Fruit fly (Drosophila melanogaster) whole organism, embryonic: ENCODE data around the gene CG7565.

Experiments
- Adf1 ChIP-seq: fragments of 200-800 bp; sonication (Bioruptor generic); IDR thresholded peaks from 2 replicates; pipeline ENCODE4 v1.3.6; 2022; ENCODE audit warnings: missing biosample characterization, missing genetic modification characterization
- Antp ChIP-seq: fragments of 200-800 bp; sonication (Bioruptor generic); optimal IDR thresholded peaks from 3 replicates; lab custom pipeline; 2016; ENCODE audit warnings: missing biosample characterization, missing genetic modification characterization
- Atf6 ChIP-seq: fragments of 200-800 bp; sonication (Bioruptor generic); IDR thresholded peaks from 2 replicates; pipeline ENCODE4 v1.3.6; 2022; ENCODE audit warnings: missing biosample characterization, missing genetic modification characterization
- Bteb2 ChIP-seq: fragments of 200-800 bp; sonication (Bioruptor generic); optimal IDR thresholded peaks from 2 replicates; lab custom pipeline; 2016; ENCODE audit warnings: missing biosample characterization, missing genetic modification characterization
- CG10979 ChIP-seq: fragments of 200-800 bp; sonication (Bioruptor generic); optimal IDR thresholded peaks from 2 replicates; lab custom pipeline; 2018; ENCODE audit warnings: missing biosample characterization, mild to moderate bottlenecking, missing genetic modification characterization, moderate library complexity
- CG12155 ChIP-seq: fragments of 200-800 bp; sonication (Bioruptor generic); optimal IDR thresholded peaks from 3 replicates; lab custom pipeline; 2016; ENCODE audit warnings: missing biosample characterization, missing genetic modification characterization
- CG14050 ChIP-seq: fragments of 200-800 bp; sonication (Bioruptor generic); IDR thresholded peaks from 3 replicates; pipeline ENCODE4 v1.3.6; 2022; ENCODE audit warnings: missing biosample characterization, missing genetic modification characterization
- CG15514 ChIP-seq: fragments of 200-800 bp; sonication (Bioruptor generic); optimal IDR thresholded peaks from 3 replicates; lab custom pipeline; 2017; ENCODE audit warnings: missing biosample characterization, missing genetic modification characterization, mild to moderate bottlenecking, moderate library complexity, missing genetic modification reagents
- CG16779 ChIP-seq: fragments of 200-800 bp; sonication (Bioruptor generic); IDR thresholded peaks from 2 replicates; pipeline ENCODE4 v1.3.6; 2022; ENCODE audit warnings: missing biosample characterization, missing genetic modification characterization
- CG17568 ChIP-seq: fragments of 200-800 bp; sonication (Bioruptor generic); optimal IDR thresholded peaks from 2 replicates; lab custom pipeline; 2018; ENCODE audit warnings: missing biosample characterization, mild to moderate bottlenecking, missing genetic modification characterization, moderate library complexity
- CG2129 ChIP-seq: fragments of 200-800 bp; sonication (Bioruptor generic); IDR thresholded peaks from 2 replicates; pipeline ENCODE4 v1.3.6; 2022; ENCODE audit warnings: missing biosample characterization, missing genetic modification characterization; ENCODE audit not compliant: partially characterized antibody
- CG2199 ChIP-seq: fragments of 200-800 bp; sonication (Bioruptor generic); IDR thresholded peaks from 3 replicates; pipeline ENCODE4 v1.3.6; 2022; ENCODE audit warnings: missing biosample characterization, missing genetic modification characterization
- CG31441 ChIP-seq: fragments of 200-800 bp; sonication (Bioruptor generic); IDR thresholded peaks from 2 replicates; pipeline ENCODE4 v1.3.6; 2022; ENCODE audit warnings: missing biosample characterization, missing genetic modification characterization
- CG34376 ChIP-seq: fragments of 200-800 bp; sonication (Bioruptor generic); optimal IDR thresholded peaks from 2 replicates; lab custom pipeline; 2018; ENCODE audit warnings: missing biosample characterization, mild to moderate bottlenecking, missing genetic modification characterization
- CG3847 ChIP-seq: fragments of 200-800 bp; sonication (Bioruptor generic); IDR thresholded peaks from 2 replicates; pipeline ENCODE4 v1.3.6; 2022; ENCODE audit warnings: missing biosample characterization, missing genetic modification characterization
- CG42726 ChIP-seq: fragments of 200-800 bp; sonication (Bioruptor generic); IDR thresholded peaks from 2 replicates; pipeline ENCODE4 v1.3.6; 2022; ENCODE audit warnings: missing biosample characterization, missing genetic modification characterization; ENCODE audit not compliant: partially characterized antibody
- CG6765 ChIP-seq: fragments of 200-800 bp; sonication (Bioruptor generic); optimal IDR thresholded peaks from 3 replicates; lab custom pipeline; 2017; ENCODE audit warnings: missing biosample characterization, mild to moderate bottlenecking, missing genetic modification characterization
- CG6791 ChIP-seq: fragments of 200-800 bp; sonication (Bioruptor generic); IDR thresholded peaks from 3 replicates; pipeline ENCODE4 v1.3.6; 2022; ENCODE audit warnings: missing biosample characterization, missing genetic modification characterization; ENCODE audit not compliant: partially characterized antibody
- CG6854 ChIP-seq: fragments of 200-800 bp; sonication (Bioruptor generic); optimal IDR thresholded peaks from 3 replicates; lab custom pipeline; 2017; ENCODE audit warnings: missing biosample characterization, mild to moderate bottlenecking, missing genetic modification characterization
- CG9215 ChIP-seq: fragments of 200-800 bp; sonication (Bioruptor generic); IDR thresholded peaks from 2 replicates; pipeline ENCODE4 v1.3.6; 2022; ENCODE audit warnings: missing biosample characterization, missing genetic modification characterization
- CG9437 ChIP-seq: fragments of 200-800 bp; sonication (Bioruptor generic); optimal IDR thresholded peaks from 2 replicates; lab custom pipeline; 2018; ENCODE audit warnings: missing biosample characterization, mild to moderate bottlenecking, missing genetic modification characterization
- CG9817 ChIP-seq: fragments of 200-800 bp; sonication (Bioruptor generic); optimal IDR thresholded peaks from 2 replicates; lab custom pipeline; 2018; ENCODE audit warnings: missing biosample characterization, mild to moderate bottlenecking, missing genetic modification characterization, moderate library complexity
- Chrac-16 ChIP-seq: fragments of 200-800 bp; sonication (Bioruptor generic); optimal IDR thresholded peaks from 3 replicates; lab custom pipeline; 2016; ENCODE audit warnings: missing biosample characterization, missing genetic modification characterization
- CoRest ChIP-seq: fragments of 200-800 bp; sonication (Bioruptor generic); optimal IDR thresholded peaks from 3 replicates; lab custom pipeline; 2018; ENCODE audit warnings: missing biosample characterization, mild to moderate bottlenecking, missing genetic modification characterization, moderate library complexity
- D19A ChIP-seq: fragments of 200-800 bp; optimal IDR thresholded peaks from 3 replicates; lab custom pipeline; 2019; ENCODE audit warnings: missing biosample characterization, mild to moderate bottlenecking, missing genetic modification characterization, moderate library complexity
- Dref ChIP-seq: fragments of 200-800 bp; sonication (Bioruptor generic); IDR thresholded peaks from 2 replicates; pipeline ENCODE4 v1.3.6; 2022; ENCODE audit warnings: missing biosample characterization, missing genetic modification characterization
- Fer2 ChIP-seq: fragments of 200-800 bp; sonication (Bioruptor generic); optimal IDR thresholded peaks from 2 replicates; lab custom pipeline; 2018; ENCODE audit warnings: missing biosample characterization, mild to moderate bottlenecking, missing genetic modification characterization, moderate library complexity
- H2.0 ChIP-seq: fragments of 200-800 bp; sonication (Bioruptor generic); IDR thresholded peaks from 2 replicates; pipeline ENCODE4 v1.3.6; 2022; ENCODE audit warnings: missing biosample characterization, missing genetic modification characterization
- HHEX ChIP-seq: fragments of 200-800 bp; sonication (Bioruptor generic); optimal IDR thresholded peaks from 3 replicates; lab custom pipeline; 2017; ENCODE audit warnings: missing biosample characterization, mild to moderate bottlenecking, missing genetic modification characterization, missing genetic modification reagents
- HLH54F ChIP-seq: fragments of 200-800 bp; sonication (Bioruptor generic); optimal IDR thresholded peaks from 3 replicates; lab custom pipeline; 2016; ENCODE audit warnings: missing biosample characterization, missing genetic modification characterization
- HmgZ ChIP-seq: fragments of 200-800 bp; sonication (Bioruptor generic); optimal IDR thresholded peaks from 2 replicates; lab custom pipeline; 2018; ENCODE audit warnings: missing biosample characterization, mild to moderate bottlenecking, missing genetic modification characterization
- Med ChIP-seq: fragments of 200-800 bp; sonication (Bioruptor generic); peaks from one replicate; lab custom pipeline; 2016; ENCODE audit warnings: missing biosample characterization, missing genetic modification characterization, mild to moderate bottlenecking, inconsistent platforms, moderate library complexity
- Neu2 ChIP-seq: fragments of 200-800 bp; sonication (Bioruptor generic); optimal IDR thresholded peaks from 3 replicates; lab custom pipeline; 2016; ENCODE audit warnings: missing biosample characterization, missing genetic modification characterization, borderline replicate concordance
- Oaz ChIP-seq: fragments of 200-800 bp; sonication (Bioruptor generic); IDR thresholded peaks from 2 replicates; pipeline ENCODE4 v1.3.6; 2022; ENCODE audit warnings: missing biosample characterization, missing genetic modification characterization
- Ravus ChIP-seq: fragments of 200-800 bp; sonication (Bioruptor generic); IDR thresholded peaks from 2 replicates; pipeline ENCODE4 v1.3.6; 2022; ENCODE audit warnings: missing biosample characterization, missing genetic modification characterization
- Sry-δ ChIP-seq: fragments of 200-800 bp; sonication (Bioruptor generic); optimal IDR thresholded peaks from 2 replicates; lab custom pipeline; 2016; ENCODE audit warnings: missing biosample characterization, missing genetic modification characterization
- al ChIP-seq: fragments of 200-800 bp; sonication (Bioruptor generic); IDR thresholded peaks from 2 replicates; pipeline ENCODE4 v1.3.6; 2022; ENCODE audit warnings: missing biosample characterization, missing genetic modification characterization
- ato ChIP-seq: fragments of 200-800 bp; sonication (Bioruptor generic); IDR thresholded peaks from 2 replicates; pipeline ENCODE4 v1.3.6; 2022; ENCODE audit warnings: missing biosample characterization, missing genetic modification characterization; ENCODE audit not compliant: partially characterized antibody
- br ChIP-seq: fragments of >200 bp; optimal IDR thresholded peaks from 2 replicates; lab custom pipeline; 2017
- chif ChIP-seq, 2 experiments: fragments of 200-800 bp; sonication (Bioruptor generic); optimal IDR thresholded peaks; 3 replicates each; lab custom pipeline; 2016; ENCODE audit warnings: missing biosample characterization in 2 of 2, missing genetic modification characterization in 2 of 2
- cwo ChIP-seq: fragments of 200-800 bp; sonication (Bioruptor generic); optimal IDR thresholded peaks from 3 replicates; lab custom pipeline; 2017; ENCODE audit warnings: missing biosample characterization, missing genetic modification characterization, mild to moderate bottlenecking, moderate library complexity, missing genetic modification reagents
- dan ChIP-seq: fragments of 200-800 bp; sonication (Bioruptor generic); IDR thresholded peaks from 2 replicates; pipeline ENCODE4 v1.3.6; 2022; ENCODE audit warnings: missing biosample characterization, missing genetic modification characterization
- fu2 ChIP-seq: fragments of 200-800 bp; sonication (Bioruptor generic); optimal IDR thresholded peaks from 2 replicates; lab custom pipeline; 2016; ENCODE audit warnings: missing biosample characterization, missing genetic modification characterization
- gro ChIP-seq: fragments of 200-800 bp; sonication (Bioruptor generic); optimal IDR thresholded peaks from 2 replicates; lab custom pipeline; 2016; ENCODE audit warnings: missing biosample characterization, missing genetic modification characterization
- klu ChIP-seq: fragments of 200-800 bp; sonication (Bioruptor generic); IDR thresholded peaks from 2 replicates; pipeline ENCODE4 v1.3.6; 2022; ENCODE audit warnings: missing biosample characterization, missing genetic modification characterization
- lmd ChIP-seq: fragments of 200-800 bp; sonication (Bioruptor generic); IDR thresholded peaks from 2 replicates; pipeline ENCODE4 v1.3.6; 2022; ENCODE audit warnings: missing biosample characterization, missing genetic modification characterization
- pan ChIP-seq, 4 experiments: fragments of >200 bp in 3 of 4; fragments of 200-800 bp in 1 of 4; sonication (Bioruptor generic) in 1 of 4; optimal IDR thresholded peaks in 3 of 4; IDR thresholded peaks in 1 of 4; 2 replicates each; pipeline versions ENCODE4 v1.3.6 to Lab custom; 2017 to 2022; ENCODE audit warnings: missing biosample characterization in 2 of 4, missing genetic modification characterization in 2 of 4, mixed read lengths in 1 of 4
- tll ChIP-seq, 2 experiments: fragments of 200-800 bp in 1 of 2; fragments of >200 bp in 1 of 2; sonication (Bioruptor generic) in 1 of 2; optimal IDR thresholded peaks; 2 replicates each; lab custom pipeline; 2017 to 2019; ENCODE audit warnings: missing biosample characterization in 2 of 2, missing genetic modification characterization in 2 of 2, mild to moderate bottlenecking in 1 of 2, moderate library complexity in 1 of 2

CG7565 gene

dm6 chr3L:8115864-8116528, 24.4 kb upstream of the CG7565 start, which contains the start of the genes Arp3 and msk (continued):
- TF ChIP-seq Med (GFP tag; lab: Kevin White, UChicago) (peak; percentile 99), Sry-δ (GFP tag; lab: Kevin White, UChicago) (peak; percentile 81), gro (peak; percentile 94), Atf6 (peak; percentile 67), Ravus (GFP tag; lab: Robert Waterston, UW) (no peak; the same call in 1 of the 2 replicates), HLH54F (GFP tag; lab: Kevin White, UChicago) (peak; percentile 91), klu (GFP tag; lab: Robert Waterston, UW) (peak; percentile 43; the same call in 1 of the 2 replicates), CG15514 (peak; percentile 89), CG6765 (GFP tag; lab: Kevin White, UChicago) (peak; percentile 24), CG31441 (GFP tag; lab: Robert Waterston, UW) (peak; percentile 64), CoRest (tag; lab: Kevin White, UChicago) (peak; percentile 80), Adf1 (peak; percentile 48), Dref (GFP tag; lab: Robert Waterston, UW) (peak; percentile 65), Bteb2 (GFP tag; lab: Kevin White, UChicago) (peak; percentile 89), CG14050 (GFP tag; lab: Robert Waterston, UW) (no peak), D19A (tag; lab: Kevin White, UChicago) (no peak), CG2199 (GFP tag; lab: Robert Waterston, UW) (0 out of 3 replicates have a peak, but pooled peaks have one; percentile 55), ato (GFP tag; lab: Robert Waterston, UW) (no peak), dan (GFP tag; lab: Robert Waterston, UW) (no peak), tll (GFP tag; optimal IDR thresholded peaks at IDR 0.05; lab: Kevin White, UChicago) (peak; percentile 48 to 60), Fer2 (tag; lab: Kevin White, UChicago) (peak; percentile 76), fu2 (GFP tag; lab: Kevin White, UChicago) (peak; percentile 92), CG12155 (GFP tag; lab: Kevin White, UChicago) (peak; percentile 86), Chrac-16 (GFP tag; lab: Kevin White, UChicago) (peak; percentile 84), HHEX (GFP tag; lab: Kevin White, UChicago) (peak; percentile 74), CG34376 (GFP tag; lab: Kevin White, UChicago) (peak; percentile 86), Neu2 (GFP tag; lab: Kevin White, UChicago) (peak; percentile 72), Oaz (GFP tag; lab: Robert Waterston, UW) (0 out of 2 replicates have a peak, but pooled peaks have one; percentile 37), lmd (GFP tag; lab: Robert Waterston, UW) (peak; percentile 71), H2.0 (GFP tag; lab: Robert Waterston, UW) (peak; percentile 69), HmgZ (tag; lab: Kevin White, UChicago) (peak; percentile 92), al (GFP tag; lab: Robert Waterston, UW) (peak; percentile 62), br (no peak), CG2129 (GFP tag; lab: Robert Waterston, UW) (no peak), CG9437 (GFP tag; lab: Kevin White, UChicago) (peak; percentile 47), CG9215 (peak; percentile 83), CG16779 (GFP tag; lab: Robert Waterston, UW) (no peak), cwo (GFP tag; lab: Kevin White, UChicago) (peak; percentile 61), pan (optimal IDR thresholded peaks at IDR 0.05; lab: Kevin White, UChicago) (no peak), pan (GFP tag; optimal IDR thresholded peaks at IDR 0.05 in 1 of 2, IDR thresholded peaks at IDR 0.05 in 1 of 2) (peak in 1 of 2 experiments; percentile 54), CG9817 (tag; lab: Kevin White, UChicago) (peak; percentile 86), CG10979 (tag; lab: Kevin White, UChicago) (peak; percentile 68), chif (GFP tag; optimal IDR thresholded peaks at IDR 0.05; lab: Kevin White, UChicago) (peak; percentile 76 to 87), CG17568 (GFP tag; lab: Kevin White, UChicago) (no peak), CG6854 (GFP tag; lab: Kevin White, UChicago) (peak; percentile 14), CG42726 (no peak), Antp (GFP tag; lab: Kevin White, UChicago) (peak; percentile 95), CG6791 (peak; percentile 55; the same call in 1 of the 3 replicates), CG3847 (peak; percentile 90)
